Fruit fly (Drosophila melanogaster) whole organism: ENCODE data around the gene mon2.

Experiments
- Dll ChIP-seq: fragments of >200 bp; optimal IDR thresholded peaks from 2 replicates; lab custom pipeline; 2017
- EcR ChIP-seq, 2 experiments: fragments of >200 bp; optimal IDR thresholded peaks; 2 replicates each; lab custom pipeline; 2017; ENCODE audit warnings: missing biosample characterization in 2 of 2, missing genetic modification characterization in 2 of 2, missing genetic modification reagents in 2 of 2
- psq ChIP-seq: fragments of >200 bp; optimal IDR thresholded peaks from 2 replicates; lab custom pipeline; 2017
- usp ChIP-seq: fragments of >200 bp; optimal IDR thresholded peaks from 2 replicates; lab custom pipeline; 2017; ENCODE audit warnings: missing biosample characterization, missing genetic modification characterization, mixed read lengths

dm6 chr2L:8146994-8147661 lies 23.3 kb upstream of the mon2 start, which contains the start of gene CG31606:
- no peak for TF ChIP-seq EcR (GFP tag; optimal IDR thresholded peaks at IDR 0.05; lab: Kevin White, UChicago)
- no peak for TF ChIP-seq Dll (lab: Kevin White, UChicago)
- no peak for TF ChIP-seq usp (GFP tag; lab: Kevin White, UChicago)
- no peak for TF ChIP-seq psq (lab: Kevin White, UChicago)
